Worm (Caenorhabditis elegans): ENCODE results near the gene mex-5.

mex-5 gene

DNA sequence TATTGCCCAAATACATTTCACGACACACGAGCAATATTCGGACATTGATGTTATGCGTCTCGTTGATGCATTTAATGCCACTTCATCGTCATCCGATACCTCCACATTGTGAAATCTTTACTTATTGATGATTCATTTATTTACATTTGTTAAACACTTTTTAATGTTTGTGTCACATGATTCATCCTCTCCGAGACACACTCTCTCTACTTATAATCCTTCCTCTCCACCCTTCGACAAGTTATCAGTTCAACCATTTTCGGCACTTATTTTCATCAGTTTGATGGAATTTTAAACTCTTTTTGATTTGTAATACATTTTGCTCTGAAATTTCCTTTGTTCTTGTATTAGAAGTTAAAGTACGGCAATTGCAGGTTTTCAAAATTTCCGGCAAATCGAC is 7.4 kb upstream of the mex-5 start:
- TF ChIP-seq nhr-80 (tag; optimal IDR thresholded peaks at IDR 0.05) (peak; percentile 12), ZK185.1 (tag; optimal IDR thresholded peaks at IDR 0.05; ENCODE audit: poor library complexity, severe bottlenecking) (no peak), mcd-1 (GFP tag; IDR thresholded peaks at IDR 0.05) (no peak), sptf-2 (GFP tag; optimal IDR thresholded peaks at IDR 0.05) (no peak)

DNA sequence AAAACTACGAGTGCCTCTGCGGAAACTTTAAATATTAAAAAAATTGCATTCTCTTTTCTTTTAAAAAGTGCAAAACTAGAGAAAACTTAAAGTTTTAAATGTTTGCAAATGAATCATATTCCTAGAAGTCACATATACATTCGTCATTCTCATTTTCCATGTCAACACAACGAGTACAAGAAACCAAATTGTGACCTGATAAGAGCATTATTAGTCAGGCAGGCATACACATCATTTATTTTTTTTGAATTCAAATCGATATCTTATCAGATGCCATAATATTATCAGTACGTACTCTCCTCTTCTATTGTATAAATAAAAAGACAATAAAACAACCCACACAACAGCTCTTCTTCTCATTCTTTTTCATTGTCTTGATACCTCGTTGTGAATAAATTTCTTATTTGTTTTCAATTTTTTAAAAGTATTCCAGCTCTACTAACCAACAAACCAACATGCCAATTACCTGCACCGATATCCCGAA is 6.2 kb upstream of the mex-5 start, which contains the start of gene W02A2.9:
W02A2.9 (plus strand) TSS at position 434 of the 484 bp plus-strand sequence.
- TF ChIP-seq nhr-80 (tag; optimal IDR thresholded peaks at IDR 0.05) (peak; percentile 59), nfyb-1 (GFP tag; IDR thresholded peaks at IDR 0.05) (peak; percentile 48; the same call in 1 of the 2 replicates), lsl-1 (GFP tag; optimal IDR thresholded peaks at IDR 0.05) (no peak)

- TF ChIP-seq zfh-2 (GFP tag; conservative IDR thresholded peaks at IDR 0.05), result peak; percentile 80
- peak; percentile 77; the same call in 1 of the 2 replicates for TF ChIP-seq egrh-3 (GFP tag; IDR thresholded peaks at IDR 0.05)
- TF ChIP-seq F10E7.11 (tag; optimal IDR thresholded peaks at IDR 0.05), result peak; percentile 19
- 0 out of 2 replicates have a peak, but pooled peaks have one; percentile 46 for TF ChIP-seq Y53G8AR.9 (GFP tag; conservative IDR thresholded peaks at IDR 0.05)
- TF ChIP-seq sea-2 (GFP tag; IDR thresholded peaks at IDR 0.05), result no peak
- no peak for TF ChIP-seq snpc-4 (GFP tag; optimal IDR thresholded peaks at IDR 0.05)
- TF ChIP-seq snpc-4 (tag; optimal IDR thresholded peaks at IDR 0.05), result peak in 1 of 4 experiments; percentile 18
- no peak for TF ChIP-seq ama-1 (optimal IDR thresholded peaks at IDR 0.05)
- no peak for TF ChIP-seq ama-1 (GFP tag; optimal IDR thresholded peaks at IDR 0.05)
- TF ChIP-seq cebp-1 (GFP tag; IDR thresholded peaks at IDR 0.05), result no peak
- peak; percentile 25 for TF ChIP-seq cebp-1 (tag; optimal IDR thresholded peaks at IDR 0.05)
- peak; percentile 34 for TF ChIP-seq chd-7 (tag; optimal IDR thresholded peaks at IDR 0.05)
- TF ChIP-seq ekl-4 (GFP tag; IDR thresholded peaks at IDR 0.05), result peak; percentile 47; the same call in 1 of the 2 replicates
- 0 out of 2 replicates have a peak, but pooled peaks have one; percentile 63 for TF ChIP-seq aptf-3 (GFP tag; IDR thresholded peaks at IDR 0.05)
- 0 out of 2 replicates have a peak, but pooled peaks have one; percentile 25 for TF ChIP-seq madf-3 (GFP tag; IDR thresholded peaks at IDR 0.05)
- peak; percentile 42; the same call in 1 of the 2 replicates for TF ChIP-seq madf-6 (GFP tag; IDR thresholded peaks at IDR 0.05)
- TF ChIP-seq ztf-22 (GFP tag; optimal IDR thresholded peaks at IDR 0.05), result no peak
- TF ChIP-seq xnd-1 (tag; optimal IDR thresholded peaks at IDR 0.05), result no peak
- peak; percentile 72 for TF ChIP-seq attf-6 (GFP tag; IDR thresholded peaks at IDR 0.05)
- peak; percentile 93; the same call in 1 of the 2 replicates for TF ChIP-seq cebp-2 (GFP tag; IDR thresholded peaks at IDR 0.05)
- TF ChIP-seq pbrm-1 (GFP tag; IDR thresholded peaks at IDR 0.05), result peak; percentile 38; the same call in 1 of the 2 replicates
- TF ChIP-seq athp-1 (tag; optimal IDR thresholded peaks at IDR 0.05), result peak; percentile 72
Observed at ce11 chrIV:13348592-13348991, 4.9 kb upstream of the mex-5 start, which contains the start of gene W02A2.12. TSS of gene W02A2.12 (minus strand) at chrIV:13348831.

DNA sequence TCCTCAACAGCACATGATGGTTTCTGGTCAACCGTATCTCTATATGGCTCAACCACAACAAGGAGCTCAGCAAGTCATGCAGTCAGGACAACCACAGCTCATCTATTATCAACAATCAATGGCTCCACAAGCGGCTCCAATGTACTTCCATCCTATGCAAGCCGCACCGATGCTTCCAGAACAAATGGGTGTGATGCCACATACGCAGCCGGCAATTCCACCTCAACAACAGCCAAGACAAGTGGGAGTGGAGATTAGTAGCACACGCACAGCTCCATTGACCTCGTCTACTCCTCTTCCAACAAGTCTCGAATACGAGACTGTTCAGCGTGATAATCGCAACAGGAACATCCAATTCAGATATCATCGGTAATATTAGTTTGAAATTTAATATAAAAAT is 521 bp downstream of the mex-5 start:
- TF ChIP-seq B0019.2 (GFP tag; conservative IDR thresholded peaks at IDR 0.05) (no peak), madf-10 (tag; optimal IDR thresholded peaks at IDR 0.05) (no peak), hlh-12 (tag; optimal IDR thresholded peaks at IDR 0.05) (no peak), nhr-80 (tag; optimal IDR thresholded peaks at IDR 0.05) (no peak), mel-28 (tag; optimal IDR thresholded peaks at IDR 0.05; ENCODE audit: borderline replicate concordance) (no peak), egl-18 (GFP tag; IDR thresholded peaks at IDR 0.05) (no peak), pha-4 (tag; optimal IDR thresholded peaks at IDR 0.05) (no peak), ets-4 (GFP tag; optimal IDR thresholded peaks at IDR 0.05) (no peak), lin-40 (tag; optimal IDR thresholded peaks at IDR 0.05) (no peak), tbx-9 (tag; optimal IDR thresholded peaks at IDR 0.05; ENCODE audit: borderline replicate concordance) (no peak), madf-8 (GFP tag; conservative IDR thresholded peaks at IDR 0.05) (no peak), F49E8.2 (tag; optimal IDR thresholded peaks at IDR 0.05; ENCODE audit: insufficient read depth) (no peak), ceh-58 (GFP tag; IDR thresholded peaks at IDR 0.05) (no peak), cebp-1 (GFP tag; IDR thresholded peaks at IDR 0.05) (no peak), cebp-1 (tag; optimal IDR thresholded peaks at IDR 0.05) (no peak)
